Fruit fly (Drosophila melanogaster) whole organism, prepupa: Measurements from ENCODE around the gene Pde11.

Experiments
- CG10631 ChIP-seq: fragments of 200-800 bp; sonication (Bioruptor generic); optimal IDR thresholded peaks from 2 replicates; lab custom pipeline; 2016; ENCODE audit warnings: missing biosample characterization, missing genetic modification characterization
- CG10669 ChIP-seq: fragments of 200-800 bp; sonication (Bioruptor generic); optimal IDR thresholded peaks from 3 replicates; lab custom pipeline; 2018; ENCODE audit warnings: missing biosample characterization, mild to moderate bottlenecking, missing genetic modification characterization, moderate library complexity
- CG11762 ChIP-seq: fragments of 200-800 bp; sonication (Bioruptor generic); optimal IDR thresholded peaks from 3 replicates; lab custom pipeline; 2016; ENCODE audit warnings: missing biosample characterization, missing genetic modification characterization; ENCODE audit not compliant: insufficient read depth
- CG11902 ChIP-seq: fragments of 200-800 bp; sonication (Bioruptor generic); optimal IDR thresholded peaks from 3 replicates; lab custom pipeline; 2016; ENCODE audit warnings: missing biosample characterization, missing genetic modification characterization
- CG16779 ChIP-seq: fragments of 200-800 bp; sonication (Bioruptor generic); optimal IDR thresholded peaks from 3 replicates; lab custom pipeline; 2017; ENCODE audit warnings: missing biosample characterization, mild to moderate bottlenecking, missing genetic modification characterization
- CG3032 ChIP-seq: fragments of 200-800 bp; optimal IDR thresholded peaks from 2 replicates; lab custom pipeline; 2019; ENCODE audit warnings: missing biosample characterization, mild to moderate bottlenecking, missing genetic modification characterization, moderate library complexity
- CG31627 ChIP-seq: fragments of 200-800 bp; sonication (Bioruptor generic); optimal IDR thresholded peaks from 3 replicates; lab custom pipeline; 2016; ENCODE audit warnings: missing biosample characterization, missing genetic modification characterization
- CG32006 ChIP-seq: fragments of 200-800 bp; sonication (Bioruptor generic); optimal IDR thresholded peaks from 3 replicates; lab custom pipeline; 2017; ENCODE audit warnings: missing biosample characterization, mild to moderate bottlenecking, missing genetic modification characterization
- CG34406 ChIP-seq: fragments of 200-800 bp; sonication (Bioruptor generic); optimal IDR thresholded peaks from 3 replicates; lab custom pipeline; 2016; ENCODE audit warnings: missing biosample characterization, missing genetic modification characterization
- CG3919 ChIP-seq: fragments of 200-800 bp; sonication (Bioruptor generic); optimal IDR thresholded peaks from 3 replicates; lab custom pipeline; 2016; ENCODE audit warnings: missing biosample characterization, missing genetic modification characterization
- CG6163 ChIP-seq: fragments of 200-800 bp; sonication (Bioruptor generic); IDR thresholded peaks from 3 replicates; pipeline ENCODE4 v1.3.6; 2022; ENCODE audit warnings: missing biosample characterization, missing genetic modification characterization
- CG6792 ChIP-seq: fragments of 200-800 bp; sonication (Bioruptor generic); optimal IDR thresholded peaks from 3 replicates; lab custom pipeline; 2016; ENCODE audit warnings: missing biosample characterization, missing genetic modification characterization
- CG6808 ChIP-seq: fragments of 200-800 bp; sonication (Bioruptor generic); optimal IDR thresholded peaks from 3 replicates; lab custom pipeline; 2017; ENCODE audit warnings: missing biosample characterization, missing genetic modification characterization, mild to moderate bottlenecking, moderate library complexity, missing genetic modification reagents
- CG7368 ChIP-seq: fragments of 200-800 bp; sonication (Bioruptor generic); optimal IDR thresholded peaks from 3 replicates; lab custom pipeline; 2016; ENCODE audit warnings: missing biosample characterization, missing genetic modification characterization
- CG8119 ChIP-seq: fragments of 200-800 bp; sonication (Bioruptor generic); IDR thresholded peaks from 3 replicates; pipeline ENCODE4 v1.3.6; 2022; ENCODE audit warnings: missing biosample characterization, missing genetic modification characterization
- CG8632 ChIP-seq: fragments of 200-800 bp; sonication (Bioruptor generic); optimal IDR thresholded peaks from 3 replicates; lab custom pipeline; 2016; ENCODE audit warnings: missing biosample characterization, missing genetic modification characterization
- Eip75B ChIP-seq: fragments of 200-800 bp; sonication (Bioruptor generic); optimal IDR thresholded peaks from 3 replicates; lab custom pipeline; 2016; ENCODE audit warnings: missing biosample characterization, missing genetic modification characterization
- Eip78C ChIP-seq: fragments of 200-800 bp; sonication (Bioruptor generic); peaks from one replicate; lab custom pipeline; 2016; ENCODE audit warnings: missing biosample characterization, missing genetic modification characterization
- Eip93F ChIP-seq: fragments of 200-800 bp; sonication (Bioruptor generic); optimal IDR thresholded peaks from 2 replicates; lab custom pipeline; 2016; ENCODE audit warnings: missing biosample characterization, mild to moderate bottlenecking, missing genetic modification characterization
- Ets96B ChIP-seq: fragments of 200-800 bp; optimal IDR thresholded peaks from 2 replicates; lab custom pipeline; 2019; ENCODE audit warnings: missing biosample characterization, mild to moderate bottlenecking, missing genetic modification characterization, moderate library complexity
- Gug ChIP-seq: fragments of 200-800 bp; sonication (Bioruptor generic); IDR thresholded peaks from 2 replicates; pipeline ENCODE4 v1.3.6; 2022; ENCODE audit warnings: missing biosample characterization, missing genetic modification characterization
- Hr38 ChIP-seq: sonication (Bioruptor generic); optimal IDR thresholded peaks from 2 replicates; lab custom pipeline; 2016; ENCODE audit warnings: missing biosample characterization, missing genetic modification characterization
- Hr39 ChIP-seq: fragments of 200-800 bp; sonication (Bioruptor generic); optimal IDR thresholded peaks from 2 replicates; lab custom pipeline; 2016; ENCODE audit warnings: missing biosample characterization, missing genetic modification characterization
- Hr4 ChIP-seq: fragments of 200-800 bp; sonication (Bioruptor generic); optimal IDR thresholded peaks from 3 replicates; lab custom pipeline; 2016; ENCODE audit warnings: missing biosample characterization, missing genetic modification characterization
- Lpt ChIP-seq: fragments of 200-800 bp; sonication (Bioruptor generic); optimal IDR thresholded peaks from 3 replicates; lab custom pipeline; 2016; ENCODE audit warnings: missing biosample characterization, missing genetic modification characterization
- Met ChIP-seq: fragments of 200-800 bp; sonication (Bioruptor generic); optimal IDR thresholded peaks from 3 replicates; lab custom pipeline; 2016; ENCODE audit warnings: missing biosample characterization, missing genetic modification characterization
- OdsH ChIP-seq: fragments of 200-800 bp; sonication (Bioruptor generic); optimal IDR thresholded peaks from 3 replicates; lab custom pipeline; 2016; ENCODE audit warnings: missing biosample characterization, missing genetic modification characterization
- Sox102F ChIP-seq: fragments of 200-800 bp; sonication (Bioruptor generic); optimal IDR thresholded peaks from 2 replicates; lab custom pipeline; 2016; ENCODE audit warnings: missing biosample characterization, mild to moderate bottlenecking, missing genetic modification characterization
- Sox14 ChIP-seq: fragments of 200-800 bp; sonication (Bioruptor generic); optimal IDR thresholded peaks from 3 replicates; lab custom pipeline; 2016; ENCODE audit warnings: missing biosample characterization, missing genetic modification characterization
- Sox15 ChIP-seq: fragments of 200-800 bp; sonication (Bioruptor generic); optimal IDR thresholded peaks from 3 replicates; lab custom pipeline; 2016; ENCODE audit warnings: missing biosample characterization, missing genetic modification characterization
- achi ChIP-seq: fragments of 200-800 bp; sonication (Bioruptor generic); optimal IDR thresholded peaks from 3 replicates; lab custom pipeline; 2016; ENCODE audit warnings: missing biosample characterization, missing genetic modification characterization
- acj6 ChIP-seq: fragments of 200-800 bp; sonication (Bioruptor generic); optimal IDR thresholded peaks from 3 replicates; lab custom pipeline; 2016; ENCODE audit warnings: missing biosample characterization, missing genetic modification characterization
- cyc ChIP-seq: fragments of 200-800 bp; sonication (Bioruptor generic); optimal IDR thresholded peaks from 3 replicates; lab custom pipeline; 2016; ENCODE audit warnings: missing biosample characterization, missing genetic modification characterization
- dac ChIP-seq: fragments of 200-800 bp; sonication (Bioruptor generic); optimal IDR thresholded peaks from 2 replicates; lab custom pipeline; 2017; ENCODE audit warnings: missing biosample characterization, mild to moderate bottlenecking, missing genetic modification characterization
- dsx ChIP-seq: fragments of 200-800 bp; optimal IDR thresholded peaks from 3 replicates; lab custom pipeline; 2019; ENCODE audit warnings: missing biosample characterization, mild to moderate bottlenecking, missing genetic modification characterization, moderate library complexity; ENCODE audit not compliant: poor library complexity, severe bottlenecking
- esn ChIP-seq: fragments of 200-800 bp; sonication (Bioruptor generic); optimal IDR thresholded peaks from 2 replicates; lab custom pipeline; 2016; ENCODE audit warnings: missing biosample characterization, mild to moderate bottlenecking, missing genetic modification characterization, moderate library complexity
- fd59A ChIP-seq: fragments of 200-800 bp; sonication (Bioruptor generic); optimal IDR thresholded peaks from 2 replicates; lab custom pipeline; 2017; ENCODE audit warnings: missing biosample characterization, mild to moderate bottlenecking, missing genetic modification characterization, missing genetic modification reagents
- fd85E ChIP-seq: fragments of 200-800 bp; sonication (Bioruptor generic); optimal IDR thresholded peaks from 3 replicates; lab custom pipeline; 2016; ENCODE audit warnings: missing biosample characterization, missing genetic modification characterization
- fkh ChIP-seq: fragments of 200-800 bp; sonication (Bioruptor generic); optimal IDR thresholded peaks from 3 replicates; lab custom pipeline; 2017; ENCODE audit warnings: missing biosample characterization, mild to moderate bottlenecking, missing genetic modification characterization, moderate library complexity
- lz ChIP-seq: fragments of 200-800 bp; sonication (Bioruptor generic); optimal IDR thresholded peaks from 3 replicates; lab custom pipeline; 2016; ENCODE audit warnings: missing biosample characterization, missing genetic modification characterization
- net ChIP-seq: fragments of 200-800 bp; sonication (Bioruptor generic); optimal IDR thresholded peaks from 3 replicates; lab custom pipeline; 2016; ENCODE audit warnings: missing biosample characterization, missing genetic modification characterization
- salr ChIP-seq, 2 experiments: fragments of 200-800 bp; sonication (Bioruptor generic); optimal IDR thresholded peaks; 3 replicates each; lab custom pipeline; 2016 to 2018; ENCODE audit warnings: missing biosample characterization in 2 of 2, missing genetic modification characterization in 2 of 2, mild to moderate bottlenecking in 1 of 2
- ss ChIP-seq, 2 experiments: fragments of 200-800 bp; sonication (Bioruptor generic); optimal IDR thresholded peaks; 2 replicates in 1 of 2; 3 replicates in 1 of 2; lab custom pipeline; 2017 to 2018; ENCODE audit warnings: mild to moderate bottlenecking in 2 of 2, missing biosample characterization in 2 of 2, missing genetic modification characterization in 2 of 2, moderate library complexity in 1 of 2
- svp ChIP-seq: fragments of 200-800 bp; sonication (Bioruptor generic); peaks from one replicate; lab custom pipeline; 2016; ENCODE audit warnings: missing biosample characterization, missing genetic modification characterization
- topi ChIP-seq: fragments of 200-800 bp; sonication (Bioruptor generic); optimal IDR thresholded peaks from 3 replicates; lab custom pipeline; 2016; ENCODE audit warnings: missing biosample characterization, missing genetic modification characterization
- vri ChIP-seq: fragments of 200-800 bp; sonication (Bioruptor generic); optimal IDR thresholded peaks from 3 replicates; lab custom pipeline; 2016; ENCODE audit warnings: missing biosample characterization, mild to moderate bottlenecking, missing genetic modification characterization

The Pde11 gene

dm6 chr2L:18567563-18567962 lies 22.6 kb downstream of the Pde11 start (continued):
- TF ChIP-seq Hr39 (GFP tag; lab: Kevin White, UChicago) (no peak), Hr38 (GFP tag; lab: Kevin White, UChicago) (no peak), Sox14 (GFP tag; lab: Kevin White, UChicago) (no peak), lz (GFP tag; lab: Kevin White, UChicago) (no peak), dac (GFP tag; lab: Kevin White, UChicago) (no peak), CG6792 (GFP tag; lab: Kevin White, UChicago) (no peak), Gug (GFP tag; lab: Robert Waterston, UW) (no peak), CG31627 (GFP tag; lab: Kevin White, UChicago) (no peak), CG8119 (GFP tag; lab: Robert Waterston, UW) (peak; percentile 24; the same call in 1 of the 3 replicates), CG7368 (GFP tag; lab: Kevin White, UChicago) (peak; percentile 20)

dm6 chr2L:18566235-18567158 lies 23.6 kb downstream of the Pde11 start:
- peak; percentile 36 for TF ChIP-seq achi (GFP tag; lab: Kevin White, UChicago)
- TF ChIP-seq Eip93F = no peak
- TF ChIP-seq salr (GFP tag; optimal IDR thresholded peaks at IDR 0.05; lab: Kevin White, UChicago) = peak in 1 of 2 experiments; percentile 19
- peak; percentile 72 for TF ChIP-seq Ets96B (tag; lab: Kevin White, UChicago)
- peak; percentile 39 for TF ChIP-seq OdsH
- peak; percentile 61 for TF ChIP-seq acj6 (GFP tag; lab: Kevin White, UChicago)
- peak; percentile 28 for TF ChIP-seq topi (GFP tag; lab: Kevin White, UChicago)
- peak; percentile 33 for TF ChIP-seq CG3032 (tag; lab: Kevin White, UChicago)
- TF ChIP-seq CG11902 (GFP tag; lab: Kevin White, UChicago) = peak; percentile 78
- peak; percentile 56 for TF ChIP-seq CG10631
- TF ChIP-seq Hr39 (GFP tag; lab: Kevin White, UChicago) = peak; percentile 9
- no peak for TF ChIP-seq net (GFP tag; lab: Kevin White, UChicago)
- TF ChIP-seq Gug (GFP tag; lab: Robert Waterston, UW) = peak; percentile 43; the same call in 1 of the 2 replicates
- TF ChIP-seq esn (GFP tag; lab: Kevin White, UChicago) = peak; percentile 29
- peak; percentile 45 for TF ChIP-seq fkh
- TF ChIP-seq dac (GFP tag; lab: Kevin White, UChicago) = no peak
- TF ChIP-seq fd85E (GFP tag; lab: Kevin White, UChicago) = no peak
- TF ChIP-seq CG6792 (GFP tag; lab: Kevin White, UChicago) = peak; percentile 61
- TF ChIP-seq CG34406 (GFP tag; lab: Kevin White, UChicago) = peak; percentile 53
- TF ChIP-seq cyc = peak; percentile 21
- no peak for TF ChIP-seq Sox15 (GFP tag; lab: Kevin White, UChicago)
- TF ChIP-seq CG16779 = peak; percentile 40
- peak; percentile 48 for TF ChIP-seq CG8632 (GFP tag; lab: Kevin White, UChicago)
- peak; percentile 33 for TF ChIP-seq CG10669 (GFP tag; lab: Kevin White, UChicago)
- TF ChIP-seq fd59A (GFP tag; lab: Kevin White, UChicago) = peak; percentile 38
- TF ChIP-seq vri (GFP tag; lab: Kevin White, UChicago) = peak; percentile 18
- TF ChIP-seq CG11762 = peak; percentile 37
- TF ChIP-seq Eip75B (GFP tag; lab: Kevin White, UChicago) = peak; percentile 44
- TF ChIP-seq CG6808 (GFP tag; lab: Kevin White, UChicago) = peak; percentile 26
- TF ChIP-seq svp = peak; percentile 72
- TF ChIP-seq CG3919 = peak; percentile 48
- TF ChIP-seq Met (GFP tag; lab: Kevin White, UChicago) = peak; percentile 56
- TF ChIP-seq CG32006 (GFP tag; lab: Kevin White, UChicago) = peak; percentile 66
- peak; percentile 82 for TF ChIP-seq Eip78C (GFP tag; lab: Kevin White, UChicago)
- TF ChIP-seq ss (GFP tag; optimal IDR thresholded peaks at IDR 0.05; lab: Kevin White, UChicago) = peak in 1 of 2 experiments; percentile 48
- no peak for TF ChIP-seq CG7368 (GFP tag; lab: Kevin White, UChicago)
- peak; percentile 28 for TF ChIP-seq Sox102F (GFP tag; lab: Kevin White, UChicago)
- TF ChIP-seq Hr4 (GFP tag; lab: Kevin White, UChicago) = peak; percentile 52
- TF ChIP-seq dsx (GFP tag; lab: Kevin White, UChicago) = peak; percentile 57
- TF ChIP-seq CG31627 (GFP tag; lab: Kevin White, UChicago) = peak; percentile 1
- no peak for TF ChIP-seq Lpt (GFP tag; lab: Kevin White, UChicago)
- peak; percentile 54; the same call in 1 of the 3 replicates for TF ChIP-seq CG6163 (GFP tag; lab: Robert Waterston, UW)
